Worm (Caenorhabditis elegans): ENCODE measurements around the gene R01E6.2.

DNA sequence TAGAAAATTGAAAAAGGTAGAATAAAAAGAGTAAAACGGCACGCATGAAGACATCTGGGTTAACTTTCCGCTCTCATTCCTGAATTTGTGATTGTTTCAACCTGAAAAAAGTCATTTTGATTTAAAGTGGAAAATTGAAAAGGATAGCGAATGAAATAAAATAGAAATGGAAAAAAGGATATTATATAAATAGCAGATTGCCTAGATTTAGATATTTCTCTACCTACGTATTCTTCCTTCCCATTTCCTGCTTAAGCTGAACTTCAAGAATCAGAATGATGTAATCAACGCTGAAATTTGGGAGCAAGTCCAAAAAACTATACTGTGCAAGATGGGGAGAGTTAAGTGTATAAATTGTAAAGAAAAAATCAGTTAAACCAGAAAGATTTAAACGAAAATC, 3.5 kb upstream of the R01E6.2 start, which contains the start of gene R01E6.7:
- TF ChIP-seq B0035.1 (tag; optimal IDR thresholded peaks at IDR 0.05) (no peak), dox-1 (GFP tag; IDR thresholded peaks at IDR 0.05) (no peak), ekl-4 (GFP tag; IDR thresholded peaks at IDR 0.05) (no peak)
